Fruit fly (Drosophila melanogaster): ENCODE measurements around the gene CG1637.

CG1637 gene

DNA sequence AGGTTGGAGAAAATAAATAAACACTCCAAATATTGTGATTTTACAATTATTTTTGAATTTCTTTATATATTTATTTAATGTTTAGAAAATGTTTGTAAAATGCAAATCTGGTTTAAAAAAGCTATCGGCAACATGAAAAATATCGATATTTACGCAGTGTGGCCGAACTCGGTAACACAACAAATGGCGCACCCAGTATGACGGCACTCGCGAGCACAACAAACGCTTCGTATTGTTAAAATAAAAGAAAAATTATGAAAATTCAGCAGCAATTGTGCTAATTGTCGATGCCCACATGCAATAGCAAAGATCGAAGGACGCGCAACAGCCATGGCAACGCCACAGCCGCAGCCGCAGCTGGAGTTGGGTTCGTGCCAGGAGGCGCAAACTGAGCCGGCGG lies 29.1 kb downstream of the CG1637 start, which contains the start of gene CG2202 (continued):
- TF ChIP-seq CG42726 (GFP tag; IDR thresholded peaks at IDR 0.05; ENCODE audit: partially characterized antibody) (peak; percentile 18; the same call in 1 of the 2 replicates), E2f2 (GFP tag; IDR thresholded peaks at IDR 0.05) (peak; percentile 63), CG33557 (GFP tag; optimal IDR thresholded peaks at IDR 0.05) (no peak), stwl (tag; optimal IDR thresholded peaks at IDR 0.05) (peak; percentile 59), bbx (GFP tag; IDR thresholded peaks at IDR 0.05; ENCODE audit: partially characterized antibody) (peak; percentile 61), YL-1 (GFP tag; optimal IDR thresholded peaks at IDR 0.05) (peak; percentile 39), inv (GFP tag; IDR thresholded peaks at IDR 0.05; ENCODE audit: partially characterized antibody) (peak; percentile 72), trem (tag; optimal IDR thresholded peaks at IDR 0.05) (peak; percentile 58), NK7.1 (GFP tag; optimal IDR thresholded peaks at IDR 0.05) (no peak), MESR4 (GFP tag; optimal IDR thresholded peaks at IDR 0.05) (peak; percentile 72), Ets65A (GFP tag) (peak; percentile 78), sna (GFP tag; IDR thresholded peaks at IDR 0.05; ENCODE audit: partially characterized antibody) (peak; percentile 59; the same call in 1 of the 2 replicates), CG13424 (tag; optimal IDR thresholded peaks at IDR 0.05) (peak; percentile 10), CG9797 (GFP tag; optimal IDR thresholded peaks at IDR 0.05) (peak; percentile 65)

dm6 chrX:10847447-10847846 lies 30.2 kb downstream of the CG1637 start:
- peak in 1 of 2 experiments; percentile 35 for TF ChIP-seq Hr78 (GFP tag; optimal IDR thresholded peaks at IDR 0.05)
- peak; percentile 8 for TF ChIP-seq ERR (GFP tag; optimal IDR thresholded peaks at IDR 0.05)
- no peak for TF ChIP-seq Hr39 (optimal IDR thresholded peaks at IDR 0.05)
- no peak for TF ChIP-seq NC2β (GFP tag; optimal IDR thresholded peaks at IDR 0.05)
- no peak for TF ChIP-seq CG1233 (GFP tag; optimal IDR thresholded peaks at IDR 0.05)
- no peak for TF ChIP-seq cg (GFP tag; optimal IDR thresholded peaks at IDR 0.05)
- no peak for TF ChIP-seq HHEX (GFP tag; optimal IDR thresholded peaks at IDR 0.05)
- TF ChIP-seq MESR4 (GFP tag; optimal IDR thresholded peaks at IDR 0.05) = peak; percentile 7

DNA sequence GAGAGGGAATG lies 30.5 kb downstream of the CG1637 start, which contains the start of gene Pgls:
TSS of gene Pgls (plus strand) at position 3 of the 11 bp plus-strand sequence.
- TF ChIP-seq CG6765 (GFP tag; optimal IDR thresholded peaks at IDR 0.05) (no peak), CG6654 (GFP tag; optimal IDR thresholded peaks at IDR 0.05) (no peak), Scr (GFP tag; IDR thresholded peaks at IDR 0.05; ENCODE audit: partially characterized antibody) (no peak), slbo (GFP tag; IDR thresholded peaks at IDR 0.05) (no peak), ranshi (GFP tag; IDR thresholded peaks at IDR 0.05) (no peak), Nf-YB (GFP tag; optimal IDR thresholded peaks at IDR 0.05) (no peak), Usf (GFP tag; optimal IDR thresholded peaks at IDR 0.05) (no peak), CG8765 (GFP tag; IDR thresholded peaks at IDR 0.05) (no peak), CG15479 (GFP tag; optimal IDR thresholded peaks at IDR 0.05) (no peak)

dm6 chrX:10846972-10847435 lies 30.7 kb downstream of the CG1637 start, which contains the start of gene sbr:
Gene sbr (minus strand): TSS chrX:10847092.
- TF ChIP-seq D19A (tag; optimal IDR thresholded peaks at IDR 0.05) = no peak
- peak; percentile 78 for TF ChIP-seq inv (GFP tag; IDR thresholded peaks at IDR 0.05; ENCODE audit: partially characterized antibody)
- TF ChIP-seq CG13775 (GFP tag; optimal IDR thresholded peaks at IDR 0.05) = peak; percentile 14
- TF ChIP-seq Ptx1 (GFP tag; IDR thresholded peaks at IDR 0.05) = no peak
- TF ChIP-seq Ada2b (GFP tag; IDR thresholded peaks at IDR 0.05) = no peak
- peak; percentile 52 for TF ChIP-seq CG14710 (tag; optimal IDR thresholded peaks at IDR 0.05)
- TF ChIP-seq crol (GFP tag; IDR thresholded peaks at IDR 0.05) = no peak
- TF ChIP-seq CG7839 (tag; optimal IDR thresholded peaks at IDR 0.05) = no peak
- no peak for TF ChIP-seq CG11456 (GFP tag; IDR thresholded peaks at IDR 0.05)
- TF ChIP-seq Sry-δ (GFP tag; optimal IDR thresholded peaks at IDR 0.05) = peak; percentile 80
- peak; percentile 35; the same call in 1 of the 2 replicates for TF ChIP-seq CG3847 (GFP tag; IDR thresholded peaks at IDR 0.05)
- no peak for TF ChIP-seq Max (GFP tag; optimal IDR thresholded peaks at IDR 0.05)
- TF ChIP-seq scrt (GFP tag; optimal IDR thresholded peaks at IDR 0.05) = no peak
- no peak for TF ChIP-seq Atf-2 (GFP tag; optimal IDR thresholded peaks at IDR 0.05)
- TF ChIP-seq CG1024 (GFP tag; IDR thresholded peaks at IDR 0.05) = no peak
- TF ChIP-seq CG13424 (tag; optimal IDR thresholded peaks at IDR 0.05) = peak; percentile 22
- TF ChIP-seq CG8924 (tag; optimal IDR thresholded peaks at IDR 0.05) = peak; percentile 19
- TF ChIP-seq luna (GFP tag; optimal IDR thresholded peaks at IDR 0.05) = no peak
- peak; percentile 41; the same call in 1 of the 2 replicates for TF ChIP-seq slbo (GFP tag; IDR thresholded peaks at IDR 0.05)
- no peak for TF ChIP-seq HmgD (GFP tag; optimal IDR thresholded peaks at IDR 0.05)
- peak; percentile 14 for TF ChIP-seq trem (tag; optimal IDR thresholded peaks at IDR 0.05)
- no peak for TF ChIP-seq Lpt (GFP tag; optimal IDR thresholded peaks at IDR 0.05)

Data from whole organism, embryonic.